Worm (Caenorhabditis elegans): ENCODE data around the gene F17H10.2.

F17H10.2 gene

ce11 chrX:13147105-13147504 is 33.5 kb downstream of the F17H10.2 start (continued):
- peak; percentile 35 for TF ChIP-seq nhr-90 (tag; optimal IDR thresholded peaks at IDR 0.05; ENCODE audit: poor library complexity)
- TF ChIP-seq aly-2 (tag; optimal IDR thresholded peaks at IDR 0.05) = no peak
- TF ChIP-seq ztf-4 (tag; optimal IDR thresholded peaks at IDR 0.05) = no peak
- no peak for TF ChIP-seq xbp-1 (tag; optimal IDR thresholded peaks at IDR 0.05)
- TF ChIP-seq ceh-90 (tag; optimal IDR thresholded peaks at IDR 0.05) = no peak
- no peak for TF ChIP-seq ces-1 (GFP tag; optimal IDR thresholded peaks at IDR 0.05)
- peak; percentile 37 for TF ChIP-seq fkh-8 (tag; optimal IDR thresholded peaks at IDR 0.05)
- no peak for TF ChIP-seq jun-1 (tag; optimal IDR thresholded peaks at IDR 0.05)
- no peak for TF ChIP-seq sup-37 (GFP tag; optimal IDR thresholded peaks at IDR 0.05)
- TF ChIP-seq nhr-237 (tag; optimal IDR thresholded peaks at IDR 0.05) = no peak
- peak in 1 of 3 experiments; percentile 18 for TF ChIP-seq dpl-1 (GFP tag; optimal IDR thresholded peaks at IDR 0.05)
- no peak for TF ChIP-seq egl-13 (tag; optimal IDR thresholded peaks at IDR 0.05)
- no peak for TF ChIP-seq Y116A8C.19 (tag; optimal IDR thresholded peaks at IDR 0.05; ENCODE audit: borderline replicate concordance)
- no peak for TF ChIP-seq nhr-28 (tag; optimal IDR thresholded peaks at IDR 0.05)
- TF ChIP-seq tlp-1 (tag; optimal IDR thresholded peaks at IDR 0.05) = no peak
- TF ChIP-seq alr-1 (tag; optimal IDR thresholded peaks at IDR 0.05; ENCODE audit: borderline replicate concordance) = no peak
- no peak for TF ChIP-seq lir-3 (tag; optimal IDR thresholded peaks at IDR 0.05; ENCODE audit: poor library complexity)
- no peak for TF ChIP-seq ztf-11 (tag; optimal IDR thresholded peaks at IDR 0.05)
- no peak for TF ChIP-seq fos-1 (tag; optimal IDR thresholded peaks at IDR 0.05)
- no peak for TF ChIP-seq C16A3.4 (tag; optimal IDR thresholded peaks at IDR 0.05)
- no peak for TF ChIP-seq efl-1 (optimal IDR thresholded peaks at IDR 0.05)
- TF ChIP-seq efl-1 (GFP tag; optimal IDR thresholded peaks at IDR 0.05 in 1 of 2) = peak in 1 of 2 experiments; percentile 22
- peak; percentile 66 for TF ChIP-seq snu-23 (GFP tag; optimal IDR thresholded peaks at IDR 0.05)
- no peak for TF ChIP-seq skn-1 (tag; optimal IDR thresholded peaks at IDR 0.05)
- peak; percentile 41 for TF ChIP-seq nhr-47 (tag; optimal IDR thresholded peaks at IDR 0.05)
- TF ChIP-seq zag-1 (tag; optimal IDR thresholded peaks at IDR 0.05) = no peak
- no peak for TF ChIP-seq hlh-4 (tag; optimal IDR thresholded peaks at IDR 0.05)
- peak in 1 of 2 experiments; percentile 58 for TF ChIP-seq lin-35 (GFP tag; optimal IDR thresholded peaks at IDR 0.05)
- TF ChIP-seq swsn-7 (tag; optimal IDR thresholded peaks at IDR 0.05) = no peak
- no peak for TF ChIP-seq pqm-1 (tag; optimal IDR thresholded peaks at IDR 0.05)
- TF ChIP-seq mep-1 (tag; optimal IDR thresholded peaks at IDR 0.05) = no peak
- no peak for TF ChIP-seq nhr-84 (tag; optimal IDR thresholded peaks at IDR 0.05)
- TF ChIP-seq lin-39 (tag; optimal IDR thresholded peaks at IDR 0.05) = no peak
- peak; percentile 85 for TF ChIP-seq nhr-85 (tag)
- TF ChIP-seq egl-27 (tag; optimal IDR thresholded peaks at IDR 0.05) = no peak
- TF ChIP-seq nhr-11 (tag; optimal IDR thresholded peaks at IDR 0.05) = no peak
- no peak for TF ChIP-seq ceh-82 (tag; optimal IDR thresholded peaks at IDR 0.05)
- TF ChIP-seq blmp-1 (tag; optimal IDR thresholded peaks at IDR 0.05) = peak; percentile 13
- TF ChIP-seq vab-15 (tag; optimal IDR thresholded peaks at IDR 0.05) = no peak
- no peak for TF ChIP-seq nhr-12 (tag; optimal IDR thresholded peaks at IDR 0.05)
- no peak for TF ChIP-seq tbx-2 (tag; optimal IDR thresholded peaks at IDR 0.05)
- no peak for TF ChIP-seq unc-62 (GFP tag; optimal IDR thresholded peaks at IDR 0.05)
- TF ChIP-seq lin-14 (GFP tag; optimal IDR thresholded peaks at IDR 0.05) = peak; percentile 69
- no peak for TF ChIP-seq C34B4.2 (tag; optimal IDR thresholded peaks at IDR 0.05)
- TF ChIP-seq zip-4 (GFP tag; optimal IDR thresholded peaks at IDR 0.05) = no peak
- TF ChIP-seq aha-1 (tag; optimal IDR thresholded peaks at IDR 0.05) = no peak
- TF ChIP-seq ceh-63 (GFP tag; optimal IDR thresholded peaks at IDR 0.05) = no peak
- peak; percentile 52 for TF ChIP-seq nhr-20 (tag; optimal IDR thresholded peaks at IDR 0.05)
- no peak for TF ChIP-seq ceh-8 (GFP tag; optimal IDR thresholded peaks at IDR 0.05)
